Fruit fly (Drosophila melanogaster): ENCODE measurements around the gene CG5096.

The CG5096 gene

DNA sequence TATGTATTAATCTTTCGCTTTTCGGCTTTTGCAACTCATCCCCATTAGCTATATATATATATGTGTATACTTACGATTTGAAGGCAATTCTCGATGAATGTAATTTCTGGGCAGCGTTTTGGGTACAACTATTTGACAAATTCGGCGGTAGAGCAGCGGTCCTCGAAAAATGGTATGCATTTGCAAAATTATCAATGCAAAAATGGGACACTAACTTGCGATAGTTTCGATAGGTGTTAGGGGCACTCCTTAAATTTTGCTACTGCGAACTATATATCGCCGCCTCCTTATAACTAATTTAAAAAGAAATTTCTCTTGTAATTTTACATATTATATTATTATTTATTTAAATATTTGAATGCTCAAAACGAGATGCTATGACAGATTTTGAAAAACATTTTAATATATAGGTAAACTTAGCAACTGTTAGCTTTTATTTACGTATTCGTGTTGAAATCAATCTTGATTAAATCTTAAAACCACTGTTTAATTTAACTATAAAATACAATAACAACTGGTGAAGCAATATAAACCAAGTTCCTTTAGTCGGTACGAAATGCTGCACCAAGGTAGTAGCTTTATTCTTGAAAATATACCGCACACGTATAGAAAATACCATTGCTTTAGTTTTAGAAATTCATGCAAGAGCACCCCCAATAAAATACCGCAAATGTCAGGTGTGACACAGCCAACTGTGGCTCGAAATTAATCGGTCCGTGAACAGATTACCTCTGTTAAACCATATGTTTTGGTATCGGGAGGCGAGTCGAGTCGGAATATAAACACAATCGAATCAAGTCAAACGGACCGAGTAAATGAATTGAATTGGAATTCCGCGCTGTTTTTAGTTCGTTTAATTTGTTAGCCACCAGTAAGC, 31.4 kb downstream of the CG5096 start, which contains the start of the genes CG5355 and Klp31E (continued):
- TF ChIP-seq esn (GFP tag; optimal IDR thresholded peaks at IDR 0.05) (peak; percentile 54), CG10631 (GFP tag; optimal IDR thresholded peaks at IDR 0.05) (peak; percentile 78), Smox (GFP tag; optimal IDR thresholded peaks at IDR 0.05) (no peak), Sox14 (GFP tag; optimal IDR thresholded peaks at IDR 0.05) (no peak), CG31627 (GFP tag; optimal IDR thresholded peaks at IDR 0.05) (peak; percentile 63), fkh (GFP tag; optimal IDR thresholded peaks at IDR 0.05) (no peak)

DNA sequence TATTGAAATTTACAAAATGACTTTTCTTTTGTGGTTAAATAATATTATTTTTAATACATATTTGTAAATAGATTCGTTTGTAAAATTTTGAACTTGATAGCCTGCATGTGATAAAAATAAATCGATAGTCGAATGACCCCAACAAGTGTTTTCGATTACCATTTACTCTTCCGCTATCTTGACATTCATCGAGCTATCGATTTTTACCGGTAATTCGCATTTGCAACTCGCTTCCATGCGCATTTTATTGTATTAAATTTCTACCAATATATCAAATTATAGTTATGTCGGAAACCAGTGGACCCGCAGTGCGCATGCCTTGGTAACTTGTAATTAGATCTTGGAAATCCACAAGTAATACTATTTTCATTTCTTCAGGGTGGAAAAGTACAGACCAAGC, 36.9 kb downstream of the CG5096 start, which contains the start of gene RfC3:
Gene RfC3, plus strand, starts transcription at position 210 of the 400 bp plus-strand sequence.
- TF ChIP-seq pdm3 (GFP tag; optimal IDR thresholded peaks at IDR 0.05) (no peak), Blimp-1 (GFP tag; optimal IDR thresholded peaks at IDR 0.05) (no peak), CG8319 (GFP tag; optimal IDR thresholded peaks at IDR 0.05) (no peak), Met (GFP tag; optimal IDR thresholded peaks at IDR 0.05) (no peak), salr (GFP tag; optimal IDR thresholded peaks at IDR 0.05) (no peak), CG34406 (GFP tag; optimal IDR thresholded peaks at IDR 0.05) (no peak), OdsH (GFP tag; optimal IDR thresholded peaks at IDR 0.05) (no peak), Sox14 (GFP tag; optimal IDR thresholded peaks at IDR 0.05) (no peak), CG16779 (tag; optimal IDR thresholded peaks at IDR 0.05) (no peak), Ets21C (GFP tag; optimal IDR thresholded peaks at IDR 0.05) (no peak), Hr38 (GFP tag; optimal IDR thresholded peaks at IDR 0.05) (no peak), CG8632 (GFP tag; optimal IDR thresholded peaks at IDR 0.05) (no peak), Hr39 (GFP tag; optimal IDR thresholded peaks at IDR 0.05) (no peak), fd59A (GFP tag; optimal IDR thresholded peaks at IDR 0.05) (no peak), CG31627 (GFP tag; optimal IDR thresholded peaks at IDR 0.05) (no peak), Sox15 (GFP tag; optimal IDR thresholded peaks at IDR 0.05) (no peak), CG1621 (tag; optimal IDR thresholded peaks at IDR 0.05) (no peak)

DNA sequence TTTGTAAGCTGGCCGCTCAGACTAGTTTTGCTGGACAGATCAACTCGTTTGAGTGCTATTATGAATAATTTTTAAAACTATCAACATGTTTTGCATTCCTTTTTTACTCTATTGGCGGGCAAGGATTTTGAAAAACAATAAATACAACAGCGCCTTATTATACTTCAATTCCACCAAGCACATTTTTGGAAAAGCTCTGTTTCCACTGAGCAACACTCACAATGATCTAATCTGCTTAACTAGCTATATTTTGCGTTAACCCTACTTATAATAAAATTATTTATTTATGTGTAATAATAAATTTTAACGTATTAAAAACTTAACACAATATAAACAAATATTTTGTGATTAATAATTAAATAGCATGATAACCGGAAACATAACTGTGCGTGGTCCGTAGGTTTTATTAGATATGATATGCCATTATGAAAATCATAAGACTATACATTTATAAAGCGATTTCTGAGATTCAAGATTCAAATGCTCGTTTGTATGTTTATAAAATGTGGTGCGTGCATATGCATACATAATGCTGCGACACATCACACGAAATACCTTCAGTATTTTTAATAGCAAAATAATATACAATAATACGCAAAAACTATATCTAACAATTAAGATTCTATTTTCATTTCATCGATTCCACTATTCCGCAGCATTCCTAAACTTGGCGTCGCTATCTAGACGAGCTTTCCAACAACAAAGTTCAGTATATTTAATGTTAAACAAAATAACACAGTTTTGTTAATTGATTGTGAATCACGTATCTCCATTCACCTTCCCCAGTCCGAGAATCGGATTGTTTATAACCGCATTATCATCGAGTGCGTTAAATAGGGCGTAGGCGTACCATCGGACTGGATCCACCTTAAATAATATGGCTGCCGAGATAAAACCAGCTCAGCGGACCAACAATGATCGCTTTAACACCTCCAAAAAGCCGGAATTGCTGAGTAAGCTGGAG, 40.9 kb downstream of the CG5096 start, which contains the start of the genes pie and Wdfy2:
Gene pie, minus strand, starts transcription at position 138 of the 964 bp plus-strand sequence.
Gene Wdfy2, plus strand, starts transcription at position 649 of the 964 bp plus-strand sequence.
- TF ChIP-seq CG31627 (GFP tag; optimal IDR thresholded peaks at IDR 0.05) (no peak), CG6854 (GFP tag; optimal IDR thresholded peaks at IDR 0.05) (no peak), svp (GFP tag) (no peak), CG11902 (GFP tag; optimal IDR thresholded peaks at IDR 0.05) (no peak), Gug (GFP tag; IDR thresholded peaks at IDR 0.05) (no peak), CG34406 (GFP tag; optimal IDR thresholded peaks at IDR 0.05) (no peak), Eip93F (GFP tag; optimal IDR thresholded peaks at IDR 0.05) (no peak), fkh (GFP tag; optimal IDR thresholded peaks at IDR 0.05) (no peak), Sox15 (GFP tag; optimal IDR thresholded peaks at IDR 0.05) (no peak), Sox102F (GFP tag; optimal IDR thresholded peaks at IDR 0.05) (no peak), Hr4 (GFP tag; optimal IDR thresholded peaks at IDR 0.05) (no peak), CG7368 (GFP tag; optimal IDR thresholded peaks at IDR 0.05) (no peak), eg (GFP tag; IDR thresholded peaks at IDR 0.05) (no peak), cyc (GFP tag; optimal IDR thresholded peaks at IDR 0.05) (peak; percentile 6), CG8632 (GFP tag; optimal IDR thresholded peaks at IDR 0.05) (no peak), CG3032 (tag; optimal IDR thresholded peaks at IDR 0.05) (peak; percentile 21), CG6163 (GFP tag; IDR thresholded peaks at IDR 0.05) (no peak)
